Fruit fly (Drosophila melanogaster): ENCODE data around the gene Tsp3A.

dm6 chrX:2637914-2638313 is 18.4 kb upstream of the Tsp3A start:
- TF ChIP-seq CG16779 (tag; optimal IDR thresholded peaks at IDR 0.05) (no peak), ss (GFP tag; optimal IDR thresholded peaks at IDR 0.05) (no peak), CG6808 (GFP tag; optimal IDR thresholded peaks at IDR 0.05) (no peak), Blimp-1 (GFP tag; optimal IDR thresholded peaks at IDR 0.05) (no peak)
